Fruit fly (Drosophila melanogaster) Kc167 (cell line): ENCODE measurements around the gene Cul6.

Experiments used
- Myc ChIP-seq: fragments of >200 bp; optimal IDR thresholded peaks from 2 replicates; lab custom pipeline; 2017; ENCODE audit warnings: missing external identifiers
- h ChIP-seq: fragments of >200 bp; optimal IDR thresholded peaks from 3 replicates; lab custom pipeline; 2018; ENCODE audit warnings: missing external identifiers
- insv ChIP-seq: fragments of >200 bp; optimal IDR thresholded peaks from 3 replicates; lab custom pipeline; 2018; ENCODE audit warnings: missing external identifiers
- psq ChIP-seq: fragments of >200 bp; optimal IDR thresholded peaks from 2 replicates; lab custom pipeline; 2017; ENCODE audit warnings: missing external identifiers

- TF ChIP-seq psq (no peak), h (lab: Kevin White, UChicago) (no peak), insv (no peak), Myc (lab: Kevin White, UChicago) (no peak)
These were observed 16.6 kb downstream of the Cul6 start, which contains the start of gene CG11262 for dm6 chr3L:12994835-12995234.
